Fruit fly (Drosophila melanogaster): ENCODE results near the gene Mlc1.

dm6 chr3R:27685074-27685473 lies 25.1 kb upstream of the Mlc1 start:
- TF ChIP-seq CTCF (optimal IDR thresholded peaks at IDR 0.05) (no peak), CG8478 (optimal IDR thresholded peaks at IDR 0.05) (no peak)
